Fruit fly (Drosophila melanogaster) whole organism, embryonic: ENCODE measurements around the gene Drice.

Source experiments
- C15 ChIP-seq: fragments of 200-800 bp; sonication (Bioruptor generic); IDR thresholded peaks from 3 replicates; pipeline ENCODE4 v1.3.6; 2022; ENCODE audit warnings: missing biosample characterization, missing genetic modification characterization
- CG10267 ChIP-seq: fragments of 200-800 bp; sonication (Bioruptor generic); optimal IDR thresholded peaks from 2 replicates; lab custom pipeline; 2018; ENCODE audit warnings: missing biosample characterization, mild to moderate bottlenecking, missing genetic modification characterization, moderate library complexity
- CG10462 ChIP-seq: fragments of 200-800 bp; sonication (Bioruptor generic); optimal IDR thresholded peaks from 2 replicates; lab custom pipeline; 2016; ENCODE audit warnings: missing biosample characterization, missing genetic modification characterization
- CG11695 ChIP-seq: fragments of 200-800 bp; sonication (Bioruptor generic); IDR thresholded peaks from 3 replicates; pipeline ENCODE4 v1.3.6; 2022; ENCODE audit warnings: missing biosample characterization, missing genetic modification characterization
- CG15269 ChIP-seq: fragments of 200-800 bp; sonication (Bioruptor generic); optimal IDR thresholded peaks from 2 replicates; lab custom pipeline; 2018; ENCODE audit warnings: missing biosample characterization, mild to moderate bottlenecking, missing genetic modification characterization, moderate library complexity
- CG17612 ChIP-seq: fragments of 200-800 bp; sonication (Bioruptor generic); IDR thresholded peaks from 2 replicates; pipeline ENCODE4 v1.3.6; 2022; ENCODE audit warnings: missing biosample characterization, missing genetic modification characterization
- CG17829 ChIP-seq: fragments of 200-800 bp; optimal IDR thresholded peaks from 2 replicates; lab custom pipeline; 2019; ENCODE audit warnings: missing biosample characterization, mild to moderate bottlenecking, missing genetic modification characterization, moderate library complexity
- CG18764 ChIP-seq: fragments of 200-800 bp; sonication (Bioruptor generic); optimal IDR thresholded peaks from 3 replicates; lab custom pipeline; 2016; ENCODE audit warnings: missing biosample characterization, missing genetic modification characterization
- CG3281 ChIP-seq: fragments of 200-800 bp; sonication (Bioruptor generic); optimal IDR thresholded peaks from 3 replicates; lab custom pipeline; 2017; ENCODE audit warnings: missing biosample characterization, mild to moderate bottlenecking, missing genetic modification characterization
- CG3847 ChIP-seq: fragments of 200-800 bp; sonication (Bioruptor generic); IDR thresholded peaks from 2 replicates; pipeline ENCODE4 v1.3.6; 2022; ENCODE audit warnings: missing biosample characterization, missing genetic modification characterization
- CG6175 ChIP-seq: fragments of 200-800 bp; sonication (Bioruptor generic); IDR thresholded peaks from 3 replicates; pipeline ENCODE4 v1.3.6; 2022; ENCODE audit warnings: missing biosample characterization, missing genetic modification characterization
- D19B ChIP-seq: fragments of 200-800 bp; sonication (Bioruptor generic); optimal IDR thresholded peaks from 2 replicates; lab custom pipeline; 2017; ENCODE audit warnings: missing biosample characterization, mild to moderate bottlenecking, missing genetic modification characterization
- Dad ChIP-seq: fragments of 200-800 bp; sonication (Bioruptor generic); optimal IDR thresholded peaks from 3 replicates; lab custom pipeline; 2016; ENCODE audit warnings: missing biosample characterization, missing genetic modification characterization
- Dbx ChIP-seq: fragments of 200-800 bp; sonication (Bioruptor generic); IDR thresholded peaks from 3 replicates; pipeline ENCODE4 v1.3.6; 2022; ENCODE audit warnings: missing biosample characterization, missing genetic modification characterization
- Drgx ChIP-seq: fragments of 200-800 bp; sonication (Bioruptor generic); IDR thresholded peaks from 2 replicates; pipeline ENCODE4 v1.3.6; 2022; ENCODE audit warnings: missing biosample characterization, missing genetic modification characterization
- Ets65A ChIP-seq: fragments of 200-800 bp; sonication (Bioruptor generic); peaks from one replicate; lab custom pipeline; 2016; ENCODE audit warnings: missing biosample characterization, missing genetic modification characterization
- Fer2 ChIP-seq: fragments of 200-800 bp; sonication (Bioruptor generic); optimal IDR thresholded peaks from 2 replicates; lab custom pipeline; 2018; ENCODE audit warnings: missing biosample characterization, mild to moderate bottlenecking, missing genetic modification characterization, moderate library complexity
- Gsc ChIP-seq: fragments of 200-800 bp; sonication (Bioruptor generic); IDR thresholded peaks from 2 replicates; pipeline ENCODE4 v1.3.6; 2022; ENCODE audit warnings: missing biosample characterization, missing genetic modification characterization
- Hand ChIP-seq: fragments of 200-800 bp; sonication (Bioruptor generic); optimal IDR thresholded peaks from 2 replicates; lab custom pipeline; 2017; ENCODE audit warnings: mild to moderate bottlenecking, missing biosample characterization, missing genetic modification reagents, missing genetic modification characterization
- MBD-R2 ChIP-seq: fragments of 200-800 bp; sonication (Bioruptor generic); IDR thresholded peaks from 2 replicates; pipeline ENCODE4 v1.3.6; 2022; ENCODE audit warnings: missing biosample characterization, missing genetic modification characterization
- Opbp ChIP-seq: fragments of 200-800 bp; sonication (Bioruptor generic); IDR thresholded peaks from 3 replicates; pipeline ENCODE4 v1.3.6; 2022; ENCODE audit warnings: missing biosample characterization, missing genetic modification characterization; ENCODE audit not compliant: partially characterized antibody
- Sin3A ChIP-seq: fragments of >200 bp; optimal IDR thresholded peaks from 2 replicates; lab custom pipeline; 2018
- Xbp1 ChIP-seq: fragments of 200-800 bp; sonication (Bioruptor generic); optimal IDR thresholded peaks from 3 replicates; lab custom pipeline; 2016; ENCODE audit warnings: missing biosample characterization, mild to moderate bottlenecking, missing genetic modification characterization
- ash1 ChIP-seq: fragments of 200-800 bp; sonication (Bioruptor generic); optimal IDR thresholded peaks from 2 replicates; lab custom pipeline; 2018; ENCODE audit warnings: missing biosample characterization, mild to moderate bottlenecking, missing genetic modification characterization
- cad ChIP-seq: fragments of >200 bp; optimal IDR thresholded peaks from 2 replicates; lab custom pipeline; 2017; ENCODE audit warnings: missing biosample characterization, missing genetic modification characterization
- esg ChIP-seq: fragments of 200-800 bp; sonication (Bioruptor generic); conservative IDR thresholded peaks from 2 replicates; pipeline ENCODE4 v1.3.6; 2022; ENCODE audit warnings: missing biosample characterization, missing genetic modification characterization
- gem ChIP-seq: fragments of 200-800 bp; sonication (Bioruptor generic); optimal IDR thresholded peaks from 2 replicates; lab custom pipeline; 2019; ENCODE audit warnings: missing biosample characterization, mild to moderate bottlenecking, missing genetic modification characterization, moderate library complexity
- gfzf ChIP-seq: fragments of 200-800 bp; sonication (Bioruptor generic); optimal IDR thresholded peaks from 2 replicates; lab custom pipeline; 2016; ENCODE audit warnings: missing biosample characterization, mild to moderate bottlenecking, missing genetic modification characterization, moderate library complexity
- her ChIP-seq: fragments of 200-800 bp; sonication (Bioruptor generic); optimal IDR thresholded peaks from 2 replicates; lab custom pipeline; 2016; ENCODE audit warnings: missing biosample characterization, missing genetic modification characterization
- inv ChIP-seq: fragments of 200-800 bp; sonication (Bioruptor generic); IDR thresholded peaks from 2 replicates; pipeline ENCODE4 v1.3.6; 2022; ENCODE audit warnings: missing biosample characterization, missing genetic modification characterization; ENCODE audit not compliant: partially characterized antibody
- otp ChIP-seq: fragments of 200-800 bp; sonication (Bioruptor generic); IDR thresholded peaks from 3 replicates; pipeline ENCODE4, ENCODE4 v1.3.6; 2022; ENCODE audit warnings: missing biosample characterization, missing genetic modification characterization
- pum ChIP-seq: fragments of 200-800 bp; sonication (Bioruptor generic); optimal IDR thresholded peaks from 2 replicates; lab custom pipeline; 2016; ENCODE audit warnings: missing biosample characterization, missing genetic modification characterization
- rib ChIP-seq: fragments of 200-800 bp; sonication (Bioruptor generic); IDR thresholded peaks from 2 replicates; pipeline ENCODE4 v1.3.6; 2022; ENCODE audit warnings: missing biosample characterization, missing genetic modification characterization
- seq ChIP-seq: fragments of 200-800 bp; sonication (Bioruptor generic); IDR thresholded peaks from 2 replicates; pipeline ENCODE4 v1.3.6; 2022; ENCODE audit warnings: missing biosample characterization, missing genetic modification characterization
- slou ChIP-seq: fragments of 200-800 bp; sonication (Bioruptor generic); optimal IDR thresholded peaks from 3 replicates; lab custom pipeline; 2016; ENCODE audit warnings: missing biosample characterization, missing genetic modification characterization
- tll ChIP-seq, 2 experiments: fragments of 200-800 bp in 1 of 2; fragments of >200 bp in 1 of 2; sonication (Bioruptor generic) in 1 of 2; optimal IDR thresholded peaks; 2 replicates each; lab custom pipeline; 2017 to 2019; ENCODE audit warnings: missing biosample characterization in 2 of 2, missing genetic modification characterization in 2 of 2, mild to moderate bottlenecking in 1 of 2, moderate library complexity in 1 of 2
- twi ChIP-seq: fragments of 200-800 bp; optimal IDR thresholded peaks from 2 replicates; lab custom pipeline; 2019; ENCODE audit warnings: missing biosample characterization, mild to moderate bottlenecking, missing genetic modification characterization, moderate library complexity
- vvl ChIP-seq: fragments of 200-800 bp; sonication (Bioruptor generic); IDR thresholded peaks from 2 replicates; pipeline ENCODE4 v1.3.6; 2022; ENCODE audit warnings: missing biosample characterization, missing genetic modification characterization
- zfh2 ChIP-seq: fragments of 200-800 bp; sonication (Bioruptor generic); optimal IDR thresholded peaks from 2 replicates; lab custom pipeline; 2016; ENCODE audit warnings: missing biosample characterization, missing genetic modification characterization

Gene Drice

dm6 chr3R:29834759-29835709 lies 35.6 kb downstream of the Drice start, which contains the start of gene Atg16 (continued):
- TF ChIP-seq CG10267 (tag; lab: Kevin White, UChicago) (peak; percentile 90), CG3847 (GFP tag; lab: Robert Waterston, UW) (0 out of 2 replicates have a peak, but pooled peaks have one; percentile 27), Ets65A (GFP tag; lab: Kevin White, UChicago) (peak; percentile 68), Xbp1 (GFP tag; lab: Kevin White, UChicago) (no peak), otp (no peak), Sin3A (lab: Kevin White, UChicago) (peak; percentile 6), CG6175 (peak; percentile 18; the same call in 1 of the 3 replicates), MBD-R2 (peak; percentile 75)

DNA sequence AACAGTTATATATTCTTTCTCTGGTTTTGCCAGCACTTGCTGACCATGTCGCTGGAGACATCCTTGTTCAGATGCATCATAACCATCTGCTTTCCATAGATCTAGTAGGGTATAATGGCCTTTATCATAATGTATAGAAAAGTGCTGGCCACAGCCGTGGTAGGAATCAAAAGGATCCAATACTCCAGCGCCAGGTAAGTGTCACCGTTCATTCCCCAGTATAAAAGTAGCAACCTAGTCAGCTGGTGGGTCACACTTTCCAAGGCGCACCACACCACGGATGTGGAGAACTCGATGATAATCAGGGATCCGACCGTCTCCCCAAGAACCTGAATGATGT lies 36.2 kb downstream of the Drice start, which contains the start of gene Prtl99C:
Prtl99C (plus strand) TSS at position 241 of the 340 bp plus-strand sequence.
- TF ChIP-seq CG3281 = no peak
- TF ChIP-seq inv = no peak
- TF ChIP-seq twi (tag; lab: Kevin White, UChicago) = no peak
- TF ChIP-seq CG18764 (GFP tag; lab: Kevin White, UChicago) = no peak
- TF ChIP-seq C15 (GFP tag; lab: Robert Waterston, UW) = no peak
- no peak for TF ChIP-seq Fer2 (tag; lab: Kevin White, UChicago)
- TF ChIP-seq D19B (GFP tag; lab: Kevin White, UChicago) = no peak
- TF ChIP-seq tll (GFP tag; optimal IDR thresholded peaks at IDR 0.05; lab: Kevin White, UChicago) = no peak
- no peak for TF ChIP-seq slou
- TF ChIP-seq CG10462 (GFP tag; lab: Kevin White, UChicago) = no peak
- no peak for TF ChIP-seq Gsc (GFP tag; lab: Robert Waterston, UW)
- no peak for TF ChIP-seq Opbp (GFP tag; lab: Robert Waterston, UW)
- no peak for TF ChIP-seq her
- no peak for TF ChIP-seq ash1 (GFP tag; lab: Kevin White, UChicago)
- TF ChIP-seq CG17829 (tag; lab: Kevin White, UChicago) = no peak
- no peak for TF ChIP-seq gem (tag; lab: Kevin White, UChicago)
- TF ChIP-seq rib (GFP tag; lab: Robert Waterston, UW) = no peak
- no peak for TF ChIP-seq Dad
- TF ChIP-seq esg = no peak

DNA sequence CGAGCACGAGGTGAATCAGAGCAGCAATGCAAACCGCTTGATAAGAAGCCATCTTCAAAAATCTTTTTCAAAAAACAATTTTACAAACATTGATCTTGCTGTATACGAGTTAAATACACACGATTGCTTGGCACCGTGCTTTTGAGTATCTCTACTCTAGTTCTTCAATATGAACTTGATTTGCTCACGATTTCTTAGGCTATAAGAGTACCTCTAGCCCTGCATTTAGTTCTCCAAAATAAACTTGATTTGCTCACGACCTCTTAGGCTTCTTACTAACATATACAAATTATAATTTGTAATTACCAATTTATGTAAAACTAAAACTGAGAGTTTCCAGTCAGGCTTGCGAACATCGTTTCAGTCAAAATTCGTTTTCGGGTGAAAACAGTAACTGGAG lies 36.7 kb downstream of the Drice start, which contains the start of gene CG42592:
CG42592 (minus strand) TSS at position 101 of the 400 bp plus-strand sequence.
- TF ChIP-seq gfzf (GFP tag; lab: Kevin White, UChicago) = no peak
- no peak for TF ChIP-seq CG17612 (GFP tag; lab: Robert Waterston, UW)
- no peak for TF ChIP-seq CG11695
- no peak for TF ChIP-seq pum (GFP tag; lab: Kevin White, UChicago)
- TF ChIP-seq zfh2 (GFP tag; lab: Kevin White, UChicago) = no peak
- TF ChIP-seq Dbx (GFP tag; lab: Robert Waterston, UW) = no peak

- TF ChIP-seq cad (GFP tag; lab: Kevin White, UChicago) = no peak
- TF ChIP-seq vvl (GFP tag; lab: Robert Waterston, UW) = peak; percentile 56; the same call in 1 of the 2 replicates
- no peak for TF ChIP-seq Hand
- TF ChIP-seq Drgx = peak; percentile 59
- TF ChIP-seq seq (GFP tag; lab: Robert Waterston, UW) = no peak
- TF ChIP-seq CG15269 = no peak
Observed at dm6 chr3R:29837771-29838170, 38.3 kb downstream of the Drice start.
